Fruit fly (Drosophila melanogaster): ENCODE results near the gene CG9702.

Gene CG9702

dm6 chr3R:30562733-30563259 is 16.4 kb upstream of the CG9702 start:
- peak in 1 of 2 experiments; percentile 7 for TF ChIP-seq foxo (GFP tag; optimal IDR thresholded peaks at IDR 0.05)
- peak; percentile 16 for TF ChIP-seq Myc (optimal IDR thresholded peaks at IDR 0.05)
- peak; percentile 1 for TF ChIP-seq rgr (GFP tag; optimal IDR thresholded peaks at IDR 0.05)
- no peak for TF ChIP-seq br (GFP tag; optimal IDR thresholded peaks at IDR 0.05)

dm6 chr3R:30563260-30564080 is 15.8 kb upstream of the CG9702 start:
- TF ChIP-seq sv (GFP tag; optimal IDR thresholded peaks at IDR 0.05) (no peak), Rel (GFP tag; optimal IDR thresholded peaks at IDR 0.05) (no peak), Rel (tag; optimal IDR thresholded peaks at IDR 0.05) (no peak), Dif (GFP tag; optimal IDR thresholded peaks at IDR 0.05; ENCODE audit: partially characterized antibody) (peak; percentile 27), dl (GFP tag; optimal IDR thresholded peaks at IDR 0.05; ENCODE audit: insufficient read depth in 1 of 2, partially characterized antibody in 2 of 2) (peak in 1 of 2 experiments; percentile 56), rgr (GFP tag; optimal IDR thresholded peaks at IDR 0.05) (no peak), foxo (GFP tag; optimal IDR thresholded peaks at IDR 0.05) (no peak), Abd-B (GFP tag; optimal IDR thresholded peaks at IDR 0.05) (no peak), psq (GFP tag; optimal IDR thresholded peaks at IDR 0.05) (no peak), tai (GFP tag; optimal IDR thresholded peaks at IDR 0.05) (peak; percentile 14), jim (GFP tag; optimal IDR thresholded peaks at IDR 0.05) (no peak), Vsx2 (GFP tag; optimal IDR thresholded peaks at IDR 0.05; ENCODE audit: partially characterized antibody) (no peak), Hr83 (GFP tag; optimal IDR thresholded peaks at IDR 0.05; ENCODE audit: poor library complexity, severe bottlenecking) (no peak), pan (optimal IDR thresholded peaks at IDR 0.05) (no peak), dmrt93B (GFP tag; optimal IDR thresholded peaks at IDR 0.05) (no peak), HLH106 (tag; optimal IDR thresholded peaks at IDR 0.05) (no peak)

- no peak for TF ChIP-seq CG32264 (GFP tag; optimal IDR thresholded peaks at IDR 0.05)
- TF ChIP-seq Hnf4 (GFP tag; optimal IDR thresholded peaks at IDR 0.05), result no peak
- TF ChIP-seq woc (GFP tag; optimal IDR thresholded peaks at IDR 0.05), result no peak
- peak; percentile 4 for TF ChIP-seq OdsH (GFP tag; optimal IDR thresholded peaks at IDR 0.05)
- no peak for TF ChIP-seq usp (GFP tag; optimal IDR thresholded peaks at IDR 0.05)
- TF ChIP-seq h (GFP tag; optimal IDR thresholded peaks at IDR 0.05), result no peak
- no peak for TF ChIP-seq CrebA (GFP tag; optimal IDR thresholded peaks at IDR 0.05; ENCODE audit: borderline replicate concordance)
- TF ChIP-seq Dfd (GFP tag; optimal IDR thresholded peaks at IDR 0.05), result no peak
- TF ChIP-seq Mio (GFP tag; optimal IDR thresholded peaks at IDR 0.05), result no peak
These were observed 14.8 kb upstream of the CG9702 start for dm6 chr3R:30564479-30564878.

- TF ChIP-seq OdsH (GFP tag; optimal IDR thresholded peaks at IDR 0.05), result no peak
- no peak for TF ChIP-seq ey (GFP tag; optimal IDR thresholded peaks at IDR 0.05)
- no peak for TF ChIP-seq woc (GFP tag; optimal IDR thresholded peaks at IDR 0.05)
- TF ChIP-seq rgr (GFP tag; optimal IDR thresholded peaks at IDR 0.05), result no peak
- no peak for TF ChIP-seq CG9705 (GFP tag; optimal IDR thresholded peaks at IDR 0.05)
These were observed 12.9 kb upstream of the CG9702 start for dm6 chr3R:30566181-30566902.

dm6 chr3R:30567215-30567614 is 12.0 kb upstream of the CG9702 start:
- peak; percentile 24 for TF ChIP-seq OdsH (GFP tag; optimal IDR thresholded peaks at IDR 0.05)
- no peak for TF ChIP-seq dsf (GFP tag; optimal IDR thresholded peaks at IDR 0.05; ENCODE audit: borderline replicate concordance)
- no peak for TF ChIP-seq Dfd (GFP tag; optimal IDR thresholded peaks at IDR 0.05)
- no peak for TF ChIP-seq HLH106 (tag; optimal IDR thresholded peaks at IDR 0.05)
- no peak for TF ChIP-seq Jra (GFP tag; optimal IDR thresholded peaks at IDR 0.05)
- TF ChIP-seq jim (GFP tag; optimal IDR thresholded peaks at IDR 0.05), result no peak
- TF ChIP-seq CrebA (GFP tag; optimal IDR thresholded peaks at IDR 0.05; ENCODE audit: borderline replicate concordance), result no peak
- no peak for TF ChIP-seq Sp1 (GFP tag; optimal IDR thresholded peaks at IDR 0.05)
- no peak for TF ChIP-seq lola (GFP tag; optimal IDR thresholded peaks at IDR 0.05)
- no peak for TF ChIP-seq CG9705 (GFP tag; optimal IDR thresholded peaks at IDR 0.05)
- TF ChIP-seq psq (GFP tag; optimal IDR thresholded peaks at IDR 0.05), result no peak
- peak; percentile 27 for TF ChIP-seq fru (GFP tag; optimal IDR thresholded peaks at IDR 0.05)
- no peak for TF ChIP-seq sv (GFP tag; optimal IDR thresholded peaks at IDR 0.05)
- TF ChIP-seq h (GFP tag; optimal IDR thresholded peaks at IDR 0.05), result peak; percentile 60
- TF ChIP-seq N (GFP tag; optimal IDR thresholded peaks at IDR 0.05), result no peak
- peak; percentile 36 for TF ChIP-seq rgr (GFP tag; optimal IDR thresholded peaks at IDR 0.05)
- no peak for TF ChIP-seq pan (optimal IDR thresholded peaks at IDR 0.05)
- TF ChIP-seq brk (GFP tag; optimal IDR thresholded peaks at IDR 0.05), result no peak
- TF ChIP-seq Hr83 (GFP tag; optimal IDR thresholded peaks at IDR 0.05; ENCODE audit: poor library complexity, severe bottlenecking), result no peak
- no peak for TF ChIP-seq Abd-B (GFP tag; optimal IDR thresholded peaks at IDR 0.05)
- TF ChIP-seq tai (GFP tag; optimal IDR thresholded peaks at IDR 0.05), result no peak
- TF ChIP-seq foxo (GFP tag; optimal IDR thresholded peaks at IDR 0.05), result no peak
- TF ChIP-seq Mio (GFP tag; optimal IDR thresholded peaks at IDR 0.05), result no peak
- TF ChIP-seq Dif (GFP tag; optimal IDR thresholded peaks at IDR 0.05; ENCODE audit: partially characterized antibody), result no peak
- no peak for TF ChIP-seq CG32264 (GFP tag; optimal IDR thresholded peaks at IDR 0.05)
- TF ChIP-seq ey (GFP tag; optimal IDR thresholded peaks at IDR 0.05), result peak; percentile 44
- no peak for TF ChIP-seq Vsx2 (GFP tag; optimal IDR thresholded peaks at IDR 0.05; ENCODE audit: partially characterized antibody)
- peak; percentile 8 for TF ChIP-seq woc (GFP tag; optimal IDR thresholded peaks at IDR 0.05)
